Worm (Caenorhabditis elegans) whole organism, L3 larva: ENCODE data around the gene C55A6.3.

Experiments
- R02D3.7 ChIP-seq: fragments of 150-350 bp; optimal IDR thresholded peaks from 2 replicates; lab custom pipeline; 2014; ENCODE audit warnings: missing biosample characterization, missing genetic modification characterization
- ZK546.5 ChIP-seq: sonication (generic microtip); optimal IDR thresholded peaks from 2 replicates; lab custom pipeline; 2017; ENCODE audit warnings: missing biosample characterization, missing genetic modification characterization
- aly-2 ChIP-seq: fragments of 150-350 bp; optimal IDR thresholded peaks from 2 replicates; lab custom pipeline; 2014; ENCODE audit warnings: missing biosample characterization, missing genetic modification characterization
- ama-1 ChIP-seq: fragments of 150-350 bp; optimal IDR thresholded peaks from 2 replicates; lab custom pipeline; 2018
- ceh-16 ChIP-seq: sonication (generic microtip); optimal IDR thresholded peaks from 2 replicates; lab custom pipeline; 2017; ENCODE audit warnings: missing biosample characterization, missing genetic modification characterization
- ceh-9 ChIP-seq: sonication (generic microtip); optimal IDR thresholded peaks from 2 replicates; lab custom pipeline; 2018; ENCODE audit warnings: missing biosample characterization, missing genetic modification characterization
- daf-12 ChIP-seq: fragments of 150-350 bp; optimal IDR thresholded peaks from 2 replicates; lab custom pipeline; 2014; ENCODE audit warnings: missing biosample characterization, missing genetic modification reagents, missing genetic modification characterization
- egl-27 ChIP-seq: sonication (generic microtip); optimal IDR thresholded peaks from 4 replicates; lab custom pipeline; 2017; ENCODE audit warnings: missing biosample characterization, missing genetic modification reagents, missing genetic modification characterization
- egl-5 ChIP-seq: fragments of 150-350 bp; optimal IDR thresholded peaks from 2 replicates; lab custom pipeline; 2017; ENCODE audit warnings: missing biosample characterization, missing genetic modification reagents, missing genetic modification characterization, inconsistent platforms
- elt-1 ChIP-seq: fragments of 150-350 bp; optimal IDR thresholded peaks from 2 replicates; lab custom pipeline; 2014; ENCODE audit warnings: missing biosample characterization, missing genetic modification characterization
- elt-2 ChIP-seq: sonication (generic microtip); optimal IDR thresholded peaks from 2 replicates; lab custom pipeline; 2016; ENCODE audit warnings: missing genetic modification reagents, mild to moderate bottlenecking, missing genetic modification characterization, missing compliant biosample characterization
- elt-3 ChIP-seq, 3 experiments: fragments of 150-350 bp in 1 of 3; sonication (generic microtip) in 2 of 3; optimal IDR thresholded peaks; 2 replicates in 2 of 3; 4 replicates in 1 of 3; lab custom pipeline; 2014 to 2017; ENCODE audit warnings: missing biosample characterization in 3 of 3, missing genetic modification characterization in 3 of 3
- eor-1 ChIP-seq, 2 experiments: fragments of 150-350 bp; optimal IDR thresholded peaks; 2 replicates each; lab custom pipeline; 2014 to 2018; ENCODE audit warnings: missing biosample characterization in 2 of 2, missing genetic modification characterization in 2 of 2
- fkh-10 ChIP-seq: sonication (generic microtip); optimal IDR thresholded peaks from 2 replicates; lab custom pipeline; 2017; ENCODE audit warnings: missing biosample characterization, missing genetic modification reagents, missing genetic modification characterization
- fkh-2 ChIP-seq: fragments of 150-350 bp; optimal IDR thresholded peaks from 2 replicates; lab custom pipeline; 2014; ENCODE audit warnings: missing biosample characterization, missing genetic modification reagents, missing genetic modification characterization
- hmg-11 ChIP-seq: sonication (generic microtip); optimal IDR thresholded peaks from 2 replicates; lab custom pipeline; 2016; ENCODE audit warnings: missing genetic modification characterization, missing compliant biosample characterization
- jun-1 ChIP-seq: fragments of 150-350 bp; optimal IDR thresholded peaks from 2 replicates; lab custom pipeline; 2014; ENCODE audit warnings: missing biosample characterization, missing genetic modification reagents, missing genetic modification characterization
- lin-15B ChIP-seq: fragments of 150-350 bp; optimal IDR thresholded peaks from 2 replicates; lab custom pipeline; 2014; ENCODE audit warnings: missing biosample characterization, missing genetic modification characterization
- lin-39 ChIP-seq: fragments of 150-350 bp; optimal IDR thresholded peaks from 2 replicates; lab custom pipeline; 2018; ENCODE audit warnings: missing biosample characterization, missing genetic modification reagents, missing genetic modification characterization
- lsy-12 ChIP-seq: sonication (generic microtip); optimal IDR thresholded peaks from 2 replicates; lab custom pipeline; 2016; ENCODE audit warnings: mild to moderate bottlenecking, missing genetic modification characterization, missing compliant biosample characterization
- mml-1 ChIP-seq: fragments of 150-350 bp; sonication (generic microtip); optimal IDR thresholded peaks from 3 replicates; lab custom pipeline; 2014; ENCODE audit warnings: missing biosample characterization, missing genetic modification characterization
- nfya-1 ChIP-seq: sonication (generic microtip); optimal IDR thresholded peaks from 2 replicates; lab custom pipeline; 2017; ENCODE audit warnings: missing genetic modification characterization, mild to moderate bottlenecking, missing compliant biosample characterization, antibody characterized with exemption, moderate library complexity; ENCODE audit not compliant: insufficient read depth
- nhr-11 ChIP-seq: fragments of 150-350 bp; optimal IDR thresholded peaks from 2 replicates; lab custom pipeline; 2014; ENCODE audit warnings: missing biosample characterization, missing genetic modification characterization
- nhr-12 ChIP-seq: fragments of 150-350 bp; optimal IDR thresholded peaks from 2 replicates; lab custom pipeline; 2014; ENCODE audit warnings: missing biosample characterization, missing genetic modification characterization
- nhr-23 ChIP-seq: fragments of 150-350 bp; optimal IDR thresholded peaks from 2 replicates; lab custom pipeline; 2014; ENCODE audit warnings: missing biosample characterization, missing genetic modification reagents, missing genetic modification characterization
- nhr-25 ChIP-seq: sonication (generic microtip); optimal IDR thresholded peaks from 2 replicates; lab custom pipeline; 2017; ENCODE audit warnings: missing biosample characterization, missing genetic modification characterization
- nhr-28 ChIP-seq: fragments of 150-350 bp; optimal IDR thresholded peaks from 2 replicates; lab custom pipeline; 2014; ENCODE audit warnings: missing biosample characterization, missing genetic modification characterization
- nhr-43 ChIP-seq: sonication (generic microtip); optimal IDR thresholded peaks from 2 replicates; lab custom pipeline; 2016; ENCODE audit warnings: mild to moderate bottlenecking, missing genetic modification characterization, missing compliant biosample characterization; ENCODE audit not compliant: poor library complexity, severe bottlenecking
- nhr-67 ChIP-seq: fragments of 150-350 bp; optimal IDR thresholded peaks from 2 replicates; lab custom pipeline; 2014; ENCODE audit warnings: missing biosample characterization, missing genetic modification characterization
- nhr-77 ChIP-seq: fragments of 150-350 bp; optimal IDR thresholded peaks from 2 replicates; lab custom pipeline; 2014; ENCODE audit warnings: missing biosample characterization, missing genetic modification characterization
- pha-4 ChIP-seq: fragments of 150-350 bp; optimal IDR thresholded peaks from 2 replicates; lab custom pipeline; 2014; ENCODE audit warnings: missing biosample characterization, missing genetic modification reagents, missing genetic modification characterization
- pqm-1 ChIP-seq: fragments of 150-350 bp; optimal IDR thresholded peaks from 2 replicates; lab custom pipeline; 2017; ENCODE audit warnings: missing biosample characterization, missing genetic modification characterization, inconsistent platforms
- skn-1 ChIP-seq: fragments of 150-350 bp; optimal IDR thresholded peaks from 2 replicates; lab custom pipeline; 2014; ENCODE audit warnings: missing biosample characterization, missing genetic modification characterization
- tbx-2 ChIP-seq: sonication (generic microtip); optimal IDR thresholded peaks from 2 replicates; lab custom pipeline; 2016; ENCODE audit warnings: mild to moderate bottlenecking, missing genetic modification characterization, missing compliant biosample characterization
- unc-62 ChIP-seq: fragments of 150-350 bp; sonication (generic microtip); optimal IDR thresholded peaks from 4 replicates; lab custom pipeline; 2014; ENCODE audit warnings: missing biosample characterization, missing genetic modification reagents, missing genetic modification characterization
- zag-1 ChIP-seq: fragments of 150-350 bp; optimal IDR thresholded peaks from 2 replicates; lab custom pipeline; 2014; ENCODE audit warnings: missing biosample characterization, missing genetic modification characterization
- ztf-11 ChIP-seq: fragments of 150-350 bp; optimal IDR thresholded peaks from 2 replicates; lab custom pipeline; 2014; ENCODE audit warnings: missing biosample characterization, missing genetic modification characterization
- ztf-4 ChIP-seq: fragments of 150-350 bp; optimal IDR thresholded peaks from 2 replicates; lab custom pipeline; 2014; ENCODE audit warnings: missing biosample characterization, missing genetic modification characterization

C55A6.3 gene

DNA sequence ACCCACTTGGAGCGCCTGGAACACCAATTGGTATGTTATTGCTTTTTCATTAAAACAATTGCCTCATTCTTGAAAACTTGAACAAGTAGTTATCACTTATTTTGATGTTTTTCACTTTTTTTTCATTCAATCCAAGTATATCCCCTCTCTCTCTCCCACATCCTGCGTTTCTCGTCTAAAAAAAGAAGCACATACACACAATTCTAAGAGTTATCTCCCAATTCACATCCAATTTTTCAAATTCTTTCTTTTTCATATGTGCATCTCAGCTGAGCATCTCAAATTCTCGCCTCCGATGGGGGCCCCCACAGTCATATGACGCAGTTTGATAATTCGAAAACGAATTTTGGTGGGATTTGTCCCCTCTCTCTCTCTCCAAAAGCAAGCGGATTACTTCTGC is 23.3 kb upstream of the C55A6.3 start:
- TF ChIP-seq fkh-2 (tag; lab: Kevin White, UChicago) (no peak), nhr-67 (tag; lab: Kevin White, UChicago) (no peak), nfya-1 (no peak), nhr-11 (tag; lab: Kevin White, UChicago) (no peak), nhr-12 (no peak), ceh-9 (tag; lab: Kevin White, UChicago) (no peak), nhr-77 (tag; lab: Kevin White, UChicago) (no peak), elt-1 (tag; lab: Kevin White, UChicago) (no peak), tbx-2 (tag; lab: Kevin White, UChicago) (no peak), eor-1 (tag; optimal IDR thresholded peaks at IDR 0.05; lab: Kevin White, UChicago) (no peak), lsy-12 (tag; lab: Kevin White, UChicago) (no peak), pqm-1 (tag; lab: Kevin White, UChicago) (no peak)

DNA sequence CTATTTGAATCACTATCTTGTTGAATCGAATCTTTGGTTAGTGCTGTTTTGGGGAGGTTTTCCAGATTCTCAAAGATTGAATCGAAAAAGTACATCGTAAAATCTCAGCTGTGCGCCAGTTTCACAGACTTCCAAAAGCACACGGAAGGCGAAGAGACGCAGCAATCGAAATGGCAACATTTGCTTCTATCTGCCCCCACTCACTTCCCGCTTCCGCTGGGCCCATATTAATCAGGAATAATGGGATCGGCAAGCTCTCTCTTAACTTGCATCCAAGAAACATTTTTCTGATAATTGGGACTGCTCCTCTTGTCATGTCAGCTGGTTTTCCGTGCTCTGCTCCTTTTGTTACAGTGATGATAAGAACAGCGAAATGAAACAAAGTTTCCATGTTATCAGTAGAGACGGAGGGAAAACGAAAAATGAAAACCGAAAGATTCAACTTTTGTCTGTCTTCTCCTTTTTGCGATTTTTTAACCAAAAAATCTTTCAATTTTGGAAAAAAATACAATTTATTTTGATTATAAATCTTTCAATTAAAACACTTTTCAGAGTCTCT is 22.3 kb upstream of the C55A6.3 start:
- TF ChIP-seq nhr-28 (tag; lab: Kevin White, UChicago) (no peak), fkh-10 (GFP tag; lab: Kevin White, UChicago) (no peak), nfya-1 (peak; percentile 14), pha-4 (tag; lab: Kevin White, UChicago) (peak; percentile 11), pqm-1 (tag; lab: Kevin White, UChicago) (peak; percentile 79), ceh-16 (tag; lab: Kevin White, UChicago) (no peak), elt-2 (tag; lab: Kevin White, UChicago) (peak; percentile 77), unc-62 (no peak), zag-1 (tag; lab: Kevin White, UChicago) (no peak), lin-15B (tag; lab: Kevin White, UChicago) (no peak), lin-39 (tag; lab: Kevin White, UChicago) (peak; percentile 77), daf-12 (tag; lab: Kevin White, UChicago) (no peak), ztf-11 (tag; lab: Kevin White, UChicago) (no peak), egl-5 (peak; percentile 96), nhr-67 (tag; lab: Kevin White, UChicago) (no peak), nhr-11 (tag; lab: Kevin White, UChicago) (peak; percentile 11)
- TF ChIP-seq, all 47 proteins: peak for 7

DNA sequence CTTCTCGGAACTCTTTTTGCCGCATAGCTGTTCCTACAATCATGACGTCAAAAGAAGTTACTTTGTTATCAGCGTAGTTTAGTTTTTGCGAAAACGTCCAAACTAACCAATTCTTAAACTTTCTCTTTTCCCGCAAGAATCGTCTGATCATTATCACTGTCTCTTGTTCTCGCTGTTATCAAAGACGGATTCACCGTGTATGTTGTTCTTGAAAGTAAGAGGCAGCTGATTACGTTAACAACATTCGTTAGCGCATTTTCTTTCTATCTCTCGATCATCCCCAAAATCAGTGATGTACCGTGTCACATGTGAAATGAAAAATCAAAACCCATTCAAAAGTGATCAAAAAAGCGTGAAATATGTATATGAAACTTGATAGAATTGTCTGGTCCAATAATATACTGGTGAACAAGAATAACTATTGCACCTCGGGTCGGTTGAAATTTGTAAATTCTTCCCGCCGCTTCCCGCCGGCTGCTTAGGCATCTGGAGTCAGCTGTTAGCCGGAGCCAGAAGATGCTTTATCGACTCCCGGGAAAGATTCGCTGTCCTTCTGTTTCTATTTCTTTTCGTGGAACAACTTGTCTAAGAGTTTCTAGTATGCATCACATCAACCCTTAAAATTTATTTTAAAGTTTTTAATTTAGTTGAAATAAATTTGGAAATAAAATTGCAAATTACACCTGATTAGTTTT is 21.3 kb upstream of the C55A6.3 start:
- TF ChIP-seq nhr-23, result peak; percentile 24
- peak; percentile 65 for TF ChIP-seq nhr-43 (tag; lab: Kevin White, UChicago)
- no peak for TF ChIP-seq ceh-9 (tag; lab: Kevin White, UChicago)
- peak in 1 of 3 experiments; percentile 30 for TF ChIP-seq elt-3 (tag; optimal IDR thresholded peaks at IDR 0.05; lab: Kevin White, UChicago)
- TF ChIP-seq nhr-67 (tag; lab: Kevin White, UChicago), result no peak
- TF ChIP-seq elt-2 (tag; lab: Kevin White, UChicago), result peak; percentile 92
- TF ChIP-seq nhr-25 (tag; lab: Kevin White, UChicago), result peak; percentile 34
- peak; percentile 13 for TF ChIP-seq pha-4 (tag; lab: Kevin White, UChicago)
- TF ChIP-seq pqm-1 (tag; lab: Kevin White, UChicago), result peak; percentile 96
- no peak for TF ChIP-seq ceh-16 (tag; lab: Kevin White, UChicago)
- TF ChIP-seq jun-1 (tag; lab: Kevin White, UChicago), result peak; percentile 49
- TF ChIP-seq zag-1 (tag; lab: Kevin White, UChicago), result no peak

DNA sequence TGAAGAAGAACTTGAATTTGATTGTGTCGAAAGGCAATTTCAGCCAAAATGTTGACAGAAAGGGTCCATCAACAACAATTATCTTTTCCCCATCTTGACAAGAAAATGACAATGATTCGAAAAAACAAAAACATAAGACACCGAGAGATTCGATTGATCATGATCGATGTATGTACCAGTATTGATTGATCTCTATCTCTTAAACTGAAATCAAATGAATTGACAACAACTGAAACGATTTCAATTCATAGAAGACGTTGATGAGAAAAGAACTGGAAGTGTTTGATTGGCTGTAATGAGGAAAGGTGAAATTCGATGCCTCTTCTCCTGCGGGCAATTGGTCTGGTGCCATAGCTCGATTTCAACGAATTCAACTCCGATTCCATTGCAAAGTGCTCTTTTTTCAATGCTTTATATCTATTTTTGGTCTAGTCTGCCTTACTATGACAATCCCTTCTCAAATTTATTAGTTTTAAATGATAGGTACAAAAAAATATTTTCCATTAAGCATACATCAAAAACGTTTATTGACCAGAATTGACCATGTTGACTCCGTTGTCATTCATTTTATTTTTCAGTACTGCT is 20.1 kb upstream of the C55A6.3 start:
- TF ChIP-seq nhr-25 (tag; lab: Kevin White, UChicago) (no peak), elt-1 (tag; lab: Kevin White, UChicago) (peak; percentile 41)

DNA sequence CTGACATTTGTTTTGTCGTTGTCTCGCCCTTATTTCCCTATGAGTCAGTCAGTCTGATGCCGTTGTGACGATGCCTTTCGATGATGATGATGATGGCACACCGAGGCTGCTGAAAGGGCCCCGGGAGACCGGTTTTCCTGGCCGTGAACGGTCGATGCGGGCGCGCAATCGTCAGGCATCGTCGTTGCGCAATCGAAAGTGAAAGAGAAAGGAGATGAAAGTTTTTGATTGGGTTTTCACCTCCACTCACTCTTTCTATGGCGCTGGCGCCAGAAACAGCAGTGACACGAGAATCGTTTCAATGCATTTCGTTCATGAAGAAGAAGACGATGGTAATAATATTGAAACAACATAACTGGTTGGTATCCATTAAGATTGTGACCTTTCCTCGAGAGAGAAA is 19.6 kb upstream of the C55A6.3 start:
- TF ChIP-seq nhr-23 (peak; percentile 81), pqm-1 (tag; lab: Kevin White, UChicago) (no peak), nhr-25 (tag; lab: Kevin White, UChicago) (peak; percentile 95), hmg-11 (tag; lab: Kevin White, UChicago) (no peak), unc-62 (no peak), ztf-4 (tag; lab: Kevin White, UChicago) (no peak), daf-12 (tag; lab: Kevin White, UChicago) (no peak), ama-1 (lab: Kevin White, UChicago) (no peak), fkh-2 (tag; lab: Kevin White, UChicago) (no peak), aly-2 (tag; lab: Kevin White, UChicago) (no peak), eor-1 (tag; optimal IDR thresholded peaks at IDR 0.05; lab: Kevin White, UChicago) (no peak), mml-1 (no peak), nhr-67 (tag; lab: Kevin White, UChicago) (no peak), nhr-12 (no peak), lin-15B (tag; lab: Kevin White, UChicago) (no peak), skn-1 (tag; lab: Kevin White, UChicago) (no peak), ZK546.5 (tag; lab: Kevin White, UChicago) (no peak), lsy-12 (tag; lab: Kevin White, UChicago) (no peak), egl-27 (tag; lab: Kevin White, UChicago) (peak; percentile 5), nhr-43 (tag; lab: Kevin White, UChicago) (peak; percentile 60), tbx-2 (tag; lab: Kevin White, UChicago) (peak; percentile 7), R02D3.7 (tag; lab: Kevin White, UChicago) (no peak), zag-1 (tag; lab: Kevin White, UChicago) (no peak), jun-1 (tag; lab: Kevin White, UChicago) (no peak), lin-39 (tag; lab: Kevin White, UChicago) (no peak), pha-4 (tag; lab: Kevin White, UChicago) (no peak)
